Worm (Caenorhabditis elegans): Measurements from ENCODE around the gene nas-14.

Gene nas-14

DNA sequence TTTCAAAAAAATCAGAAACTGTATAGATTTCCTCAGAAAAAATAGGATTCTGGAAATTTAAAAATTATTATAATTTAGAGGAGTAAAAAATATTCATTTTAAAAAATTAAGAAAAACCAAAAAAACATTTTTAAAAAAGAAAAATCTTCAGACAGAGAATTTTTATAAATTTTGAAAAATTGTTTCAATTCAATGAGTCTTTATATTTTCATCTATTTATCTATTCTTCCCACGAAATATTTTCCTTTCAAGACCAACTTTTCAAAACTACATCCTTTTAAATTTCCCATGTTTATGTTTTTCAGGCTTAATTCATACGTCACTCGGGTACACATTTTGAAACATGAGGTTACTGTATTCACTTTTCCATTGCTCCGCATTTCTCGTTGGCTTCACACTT, at the start of gene nas-14:
Gene nas-14, plus strand, starts transcription at position 301 of the 400 bp plus-strand sequence.
- no peak for TF ChIP-seq unc-62 (GFP tag; optimal IDR thresholded peaks at IDR 0.05)

DNA sequence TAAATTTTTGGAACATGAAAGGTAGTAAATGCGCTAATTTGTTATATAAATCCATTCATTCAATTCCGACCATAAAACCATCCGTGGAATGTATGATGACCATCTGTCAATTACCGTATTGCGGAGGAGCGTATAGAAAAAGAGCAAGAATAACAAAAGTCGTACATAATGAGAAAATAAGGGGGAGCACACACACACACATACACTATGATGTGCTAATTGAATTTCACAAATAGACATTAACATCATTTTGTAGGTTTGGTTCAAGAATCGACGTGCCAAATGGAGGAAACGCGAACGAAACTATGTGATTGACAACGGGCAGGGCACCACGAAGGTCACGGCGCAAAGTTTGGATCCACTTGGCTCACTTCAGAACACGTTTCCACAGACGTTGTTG, 48.9 kb upstream of the nas-14 start:
- TF ChIP-seq unc-62 (GFP tag; optimal IDR thresholded peaks at IDR 0.05) = no peak

DNA sequence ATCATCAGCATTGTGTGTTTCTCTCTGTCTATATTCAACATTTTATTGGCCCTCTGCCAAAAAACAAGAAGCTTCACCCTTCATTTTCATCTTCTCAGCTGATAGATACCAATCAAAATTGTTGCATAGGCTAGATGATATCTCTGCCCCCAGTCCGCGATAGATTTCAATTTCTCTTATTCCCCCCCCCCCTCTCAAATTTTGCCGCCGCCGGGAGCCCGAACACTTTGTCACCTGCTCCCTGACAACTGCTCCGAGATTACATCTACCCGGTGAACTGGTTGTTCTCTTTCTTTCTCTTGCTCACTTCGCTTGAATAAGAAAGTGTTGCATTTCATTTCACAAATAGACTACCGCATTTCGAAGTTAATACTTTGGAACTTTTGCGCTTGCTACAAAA, 44.3 kb upstream of the nas-14 start:
- no peak for TF ChIP-seq unc-62 (GFP tag; optimal IDR thresholded peaks at IDR 0.05)

DNA sequence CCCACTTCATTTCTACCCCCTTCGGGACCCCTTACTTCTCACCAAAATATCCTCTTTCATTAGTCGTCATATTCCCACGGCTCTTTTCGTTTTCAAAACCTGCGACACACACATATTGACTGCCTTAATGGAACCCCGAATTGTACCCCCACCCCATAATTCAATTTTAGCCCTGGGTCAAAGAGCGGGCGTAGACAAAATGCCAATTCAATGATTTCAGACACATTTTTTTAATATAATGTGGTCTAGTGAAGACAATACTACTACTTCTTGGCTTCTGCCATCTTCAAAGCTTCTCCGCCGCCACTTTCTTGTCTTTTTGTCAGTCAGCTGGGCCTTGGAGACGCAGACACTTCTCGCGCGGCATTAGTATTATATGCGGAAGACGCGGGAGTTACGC, 42.6 kb upstream of the nas-14 start:
- no peak for TF ChIP-seq unc-62 (GFP tag; optimal IDR thresholded peaks at IDR 0.05)

DNA sequence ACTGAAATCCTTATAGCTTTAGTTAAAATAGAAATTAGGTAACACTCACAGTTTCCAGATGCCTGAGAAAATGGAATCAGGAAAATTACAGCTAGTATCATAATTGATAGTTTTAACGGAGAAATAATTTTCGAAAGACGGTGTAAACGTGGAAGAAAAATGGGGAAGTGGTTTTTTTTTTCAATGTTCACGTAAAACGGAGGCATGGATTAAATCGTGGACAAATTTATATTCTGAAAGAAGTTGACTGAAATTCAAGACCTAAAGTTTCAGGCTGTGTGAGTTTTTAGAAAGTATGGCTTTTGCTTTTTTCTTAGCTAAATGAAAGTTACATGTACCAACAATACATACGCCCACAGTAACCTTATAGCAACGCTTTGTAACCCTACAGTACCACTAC, 28.1 kb upstream of the nas-14 start, which contains the start of gene spe-43:
Gene spe-43, minus strand, starts transcription at position 101 of the 400 bp plus-strand sequence.
- no peak for TF ChIP-seq unc-62 (GFP tag; optimal IDR thresholded peaks at IDR 0.05)

DNA sequence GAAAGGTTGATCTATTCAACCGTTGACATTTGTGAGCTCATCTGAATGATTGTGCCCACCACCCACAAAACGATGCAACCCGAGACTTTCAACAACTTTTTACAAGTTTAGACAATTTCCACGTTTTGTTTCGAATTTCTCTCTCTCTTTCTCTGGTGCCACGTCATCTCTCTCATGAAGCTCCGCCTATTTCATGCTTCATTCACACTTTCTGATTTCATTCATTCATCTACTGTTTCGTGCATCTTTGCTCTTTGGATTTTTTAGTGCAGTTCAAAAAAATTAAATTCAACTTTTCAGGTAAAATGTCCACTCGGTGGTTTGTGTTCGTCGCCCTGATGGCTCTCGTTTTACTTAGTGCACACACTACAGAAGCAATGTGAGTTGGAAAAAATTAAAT, 21.1 kb upstream of the nas-14 start, which contains the start of gene nlp-79:
Gene nlp-79, plus strand, starts transcription at position 301 of the 400 bp plus-strand sequence.
- TF ChIP-seq unc-62 (GFP tag; optimal IDR thresholded peaks at IDR 0.05) = no peak

DNA sequence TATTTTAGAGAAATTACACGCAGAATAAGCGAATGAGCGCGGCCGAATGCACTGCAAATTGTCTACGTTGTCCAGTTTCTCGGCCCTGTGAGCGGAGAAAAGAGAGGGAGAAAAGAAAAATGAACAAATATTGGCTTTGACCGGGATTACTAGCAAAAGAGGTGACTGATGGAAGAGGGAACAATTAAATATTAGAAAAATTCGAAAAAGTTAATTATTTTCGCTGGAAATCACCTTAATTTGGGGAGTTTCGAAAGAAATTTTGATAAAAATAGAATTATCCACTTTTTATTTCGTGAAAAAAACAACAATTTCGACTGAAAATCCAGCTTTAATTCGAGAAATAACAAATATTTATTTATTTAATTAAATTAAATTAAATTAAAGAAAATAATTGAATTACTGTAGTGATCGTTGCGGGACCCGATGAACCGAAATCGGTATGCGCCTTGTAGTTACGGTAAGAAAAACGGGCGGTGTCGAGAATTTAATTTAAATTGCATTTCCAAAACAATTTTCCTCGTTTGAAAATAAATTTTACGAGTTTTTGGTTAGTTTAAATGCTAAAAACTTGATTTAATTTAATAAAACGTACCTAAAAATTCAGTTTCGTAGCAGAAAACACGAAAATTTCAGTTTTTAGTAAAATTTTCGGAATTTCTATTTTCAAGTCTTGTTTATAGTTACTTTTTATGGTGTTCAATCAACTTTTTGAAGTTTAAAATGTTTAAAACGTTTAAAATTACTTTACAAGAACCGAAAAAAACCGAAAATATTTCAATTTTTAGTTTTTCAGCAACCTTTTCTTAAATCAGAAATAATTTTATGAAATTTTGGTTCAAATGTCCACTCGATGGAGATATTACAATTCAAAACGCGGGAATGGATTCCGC, 15.7 kb upstream of the nas-14 start, which contains the start of the genes crld-1 and msh-5:
Gene crld-1, minus strand, starts transcription at position 51 of the 893 bp plus-strand sequence.
Gene msh-5, plus strand, starts transcription at position 843 of the 893 bp plus-strand sequence.
- TF ChIP-seq unc-62 (GFP tag; optimal IDR thresholded peaks at IDR 0.05) = no peak

DNA sequence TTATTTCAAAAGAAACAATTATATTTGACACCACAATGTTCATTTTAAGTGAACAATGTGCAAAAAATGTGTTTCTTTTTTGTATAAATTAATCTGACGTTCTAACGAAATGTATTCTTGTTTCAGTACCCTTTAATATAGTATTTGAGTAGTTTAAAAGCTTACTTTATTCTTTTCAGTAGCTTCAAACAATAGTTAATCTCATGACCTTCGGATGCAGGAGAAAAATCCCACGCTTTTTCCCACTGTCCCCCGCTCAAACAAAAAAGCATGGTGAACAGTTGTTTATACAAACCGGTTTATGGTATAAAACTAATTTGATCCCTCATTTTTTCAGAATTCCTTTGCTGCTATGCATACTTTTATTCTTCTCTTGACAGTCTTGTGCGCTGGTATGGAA, 5.2 kb upstream of the nas-14 start, which contains the start of gene scl-14:
Gene scl-14, plus strand, starts transcription at position 301 of the 400 bp plus-strand sequence.
- TF ChIP-seq unc-62 (GFP tag; optimal IDR thresholded peaks at IDR 0.05) = no peak

DNA sequence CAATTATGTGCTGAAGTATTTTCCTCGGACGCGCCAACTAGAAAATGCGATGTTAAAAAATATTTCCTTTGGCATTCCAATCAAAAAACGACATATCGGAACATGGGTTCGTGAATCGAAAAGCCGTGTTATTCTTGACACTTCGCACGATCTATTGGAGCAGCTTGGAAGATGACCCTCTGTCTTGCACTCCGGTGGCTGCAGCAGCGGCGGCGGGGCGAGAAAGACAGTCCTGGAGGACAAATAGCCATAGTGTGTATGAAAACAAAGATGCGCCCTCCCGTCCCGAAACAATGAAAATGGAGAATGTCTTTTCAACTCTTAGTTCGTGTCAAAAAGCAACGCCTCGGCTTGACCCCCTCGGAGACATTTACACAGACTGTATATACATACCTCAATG, 2.8 kb upstream of the nas-14 start:
- TF ChIP-seq unc-62 (GFP tag; optimal IDR thresholded peaks at IDR 0.05) = no peak

DNA sequence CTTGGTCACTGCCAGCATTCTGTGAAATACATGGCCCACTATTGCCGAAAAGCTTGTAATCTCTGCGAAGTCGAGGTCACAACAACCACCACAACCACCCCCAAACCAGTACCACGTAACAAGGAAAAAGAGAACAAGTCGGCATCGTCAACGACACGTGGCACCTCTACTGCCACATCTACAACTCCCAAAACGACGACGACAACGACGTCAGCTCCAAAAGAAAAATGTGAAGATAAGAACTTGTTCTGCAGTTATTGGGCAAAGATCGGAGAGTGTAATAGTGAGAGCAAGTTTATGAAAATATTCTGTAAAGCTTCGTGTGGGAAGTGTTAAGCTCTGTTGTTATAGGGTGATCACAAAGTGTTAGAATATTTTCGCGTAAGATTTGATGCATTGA, 3.0 kb downstream of the nas-14 start:
- no peak for TF ChIP-seq unc-62 (GFP tag; optimal IDR thresholded peaks at IDR 0.05)

DNA sequence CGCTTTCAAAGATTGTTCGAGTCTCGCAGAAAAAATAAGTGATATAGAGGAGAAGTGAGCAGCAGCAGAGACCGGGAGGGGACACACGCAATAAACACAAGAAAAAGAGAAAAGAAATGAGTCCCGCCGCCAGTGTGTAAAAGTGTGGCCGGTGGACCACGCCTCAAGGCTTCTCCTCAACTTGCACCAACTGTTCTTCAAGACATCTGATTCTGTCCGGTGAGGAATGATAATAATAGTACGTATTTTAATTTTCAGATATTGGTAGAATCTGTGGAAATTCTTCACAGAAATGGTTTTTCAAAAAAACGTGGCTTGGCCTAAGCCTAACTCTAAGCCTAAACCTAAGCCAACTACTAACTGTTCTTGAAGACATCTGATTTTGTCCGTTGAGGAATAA, 9.0 kb downstream of the nas-14 start, which contains the start of gene lev-1:
Gene lev-1, minus strand, starts transcription at position 101 of the 400 bp plus-strand sequence.
- TF ChIP-seq unc-62 (GFP tag; optimal IDR thresholded peaks at IDR 0.05) = no peak

DNA sequence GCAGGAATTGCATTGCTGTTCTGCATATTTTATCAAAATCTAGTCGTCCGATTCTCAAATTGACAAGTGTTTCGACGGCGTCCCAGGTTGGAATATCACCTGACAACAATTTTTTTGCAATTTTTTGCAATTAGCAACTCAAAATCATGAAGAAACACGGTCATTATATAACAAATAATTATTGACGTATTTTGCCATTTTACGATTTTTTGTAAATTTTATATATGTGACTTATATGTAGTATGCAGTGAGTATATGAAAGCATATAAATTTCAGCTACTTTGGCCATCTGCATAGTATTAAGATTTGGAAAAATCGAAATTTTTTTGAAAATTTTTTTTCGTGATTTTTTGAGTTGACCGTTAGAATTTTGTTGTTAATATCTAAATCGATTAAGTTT, 10.4 kb downstream of the nas-14 start, which contains the start of gene F58D2.3:
Gene F58D2.3, minus strand, starts transcription at position 101 of the 400 bp plus-strand sequence.
- TF ChIP-seq unc-62 (GFP tag; optimal IDR thresholded peaks at IDR 0.05) = no peak

DNA sequence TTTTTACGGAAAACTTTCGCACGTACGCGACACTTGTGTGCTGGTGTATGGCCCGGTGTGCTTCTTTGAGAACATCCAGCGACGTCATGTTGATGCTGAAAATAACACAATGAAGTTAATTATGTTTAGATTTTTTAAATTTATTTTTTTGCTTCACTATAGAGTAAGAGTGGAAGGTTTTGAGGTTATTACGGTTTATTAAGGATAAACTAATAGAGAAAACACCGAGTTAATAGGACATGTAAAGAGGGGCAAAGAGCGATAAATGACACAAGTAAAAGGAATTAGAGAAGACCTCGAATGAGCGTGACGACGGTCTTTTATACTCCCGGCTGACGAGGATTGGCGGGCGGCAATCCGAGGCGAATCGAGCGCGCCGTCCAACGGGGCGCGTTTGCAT, 18.6 kb downstream of the nas-14 start, which contains the start of gene F58D2.4:
Gene F58D2.4, minus strand, starts transcription at position 101 of the 400 bp plus-strand sequence.
- no peak for TF ChIP-seq unc-62 (GFP tag; optimal IDR thresholded peaks at IDR 0.05)

DNA sequence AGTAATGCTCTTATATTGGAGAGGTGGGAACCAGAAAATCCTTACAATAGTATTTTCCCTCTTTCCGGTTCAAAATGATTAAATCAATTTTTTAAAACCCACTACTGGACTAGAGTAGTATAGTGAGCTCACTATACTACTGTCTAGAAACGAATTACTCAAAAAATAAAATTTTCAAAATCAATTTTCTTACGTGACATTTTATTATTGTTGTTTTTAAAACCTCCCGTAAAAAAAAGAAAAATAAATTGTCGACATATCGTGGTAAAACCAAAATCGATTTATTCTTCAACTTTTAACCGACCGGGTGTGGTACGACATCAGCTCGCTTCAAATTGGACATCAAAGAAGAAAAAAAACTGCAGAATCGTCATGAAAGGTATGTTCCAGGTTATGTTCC, 19.1 kb downstream of the nas-14 start, which contains the start of gene F58D2.2:
Gene F58D2.2, plus strand, starts transcription at position 301 of the 400 bp plus-strand sequence.
- TF ChIP-seq unc-62 (GFP tag; optimal IDR thresholded peaks at IDR 0.05) = no peak

DNA sequence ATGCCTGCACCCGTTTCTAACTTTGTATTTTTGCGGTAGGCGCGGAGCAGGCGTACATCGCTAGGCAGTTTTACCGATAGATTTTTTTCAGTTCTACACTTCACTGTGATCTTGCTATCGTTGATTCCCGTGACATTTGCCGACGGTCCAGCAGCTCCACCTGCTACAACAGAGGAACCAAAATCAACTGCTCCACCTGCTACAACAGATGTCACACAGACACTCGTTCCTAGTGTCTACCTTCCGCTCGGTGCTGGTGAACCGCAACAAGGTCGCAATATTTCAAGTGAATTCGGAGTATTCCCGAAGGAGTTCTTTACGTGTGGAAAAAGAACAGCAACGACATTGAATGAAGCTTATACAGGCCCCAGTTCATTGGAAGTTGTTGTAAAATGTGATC, 19.7 kb downstream of the nas-14 start:
- no peak for TF ChIP-seq unc-62 (GFP tag; optimal IDR thresholded peaks at IDR 0.05)

DNA sequence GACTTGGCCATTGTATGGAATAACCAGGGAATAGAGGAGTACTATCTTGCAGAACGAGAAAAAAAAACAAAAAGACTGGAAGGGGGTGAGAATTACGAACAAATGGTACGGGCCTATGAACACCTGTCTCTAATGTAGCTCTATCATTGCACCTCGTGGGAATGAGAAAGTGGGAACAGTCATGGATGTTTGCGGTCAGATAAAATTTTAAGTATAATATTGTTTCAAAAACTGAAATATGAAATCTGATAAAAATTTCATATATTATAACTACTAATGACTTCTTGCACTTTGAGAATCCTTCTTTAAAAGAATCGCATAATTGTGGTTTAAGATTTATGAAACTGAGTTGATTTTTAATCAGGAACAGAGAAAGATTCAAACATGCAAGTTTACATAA, 22.9 kb downstream of the nas-14 start, which contains the start of gene F58D2.5:
Gene F58D2.5, minus strand, starts transcription at position 101 of the 400 bp plus-strand sequence.
- no peak for TF ChIP-seq unc-62 (GFP tag; optimal IDR thresholded peaks at IDR 0.05)

DNA sequence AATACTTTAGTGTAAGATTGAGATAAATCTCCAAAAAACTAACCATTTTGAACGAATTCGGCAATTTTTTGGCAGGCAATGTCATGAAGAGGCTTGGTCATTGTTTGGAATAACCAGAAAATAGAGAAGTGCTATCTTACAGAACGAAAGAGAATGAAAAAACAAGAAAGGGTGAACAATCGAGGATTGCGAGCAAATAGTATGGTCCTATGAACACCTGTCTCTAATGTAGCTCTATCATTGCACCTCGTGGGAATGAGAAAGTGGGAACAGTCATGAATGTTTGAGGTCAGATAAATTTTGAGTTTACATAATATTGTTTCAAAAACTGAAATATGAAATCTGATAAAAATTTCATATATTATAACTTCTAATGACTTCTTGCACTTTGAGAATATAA, 26.9 kb downstream of the nas-14 start, which contains the start of gene C48D1.1:
Gene C48D1.1, minus strand, starts transcription at position 101 of the 400 bp plus-strand sequence.
- TF ChIP-seq unc-62 (GFP tag; optimal IDR thresholded peaks at IDR 0.05) = no peak
